Worm (Caenorhabditis elegans) whole organism, L1 larva: ENCODE results near the gene hrpu-1.
A peak's percentile ranks its signal among the peaks of the same experiment; 100 is the strongest.

Experiments used
- F16B12.6 ChIP-seq: fragments of 150-350 bp; optimal IDR thresholded peaks from 2 replicates; lab custom pipeline; 2014; ENCODE audit warnings: missing biosample characterization, missing genetic modification characterization
- Y116A8C.19 ChIP-seq: sonication (generic microtip); optimal IDR thresholded peaks from 2 replicates; lab custom pipeline; 2016; ENCODE audit warnings: missing compliant biosample characterization, missing genetic modification characterization, borderline replicate concordance
- aha-1 ChIP-seq: fragments of 150-350 bp; optimal IDR thresholded peaks from 2 replicates; lab custom pipeline; 2014; ENCODE audit warnings: missing biosample characterization, missing genetic modification characterization
- ama-1 ChIP-seq: fragments of 150-350 bp; optimal IDR thresholded peaks from 2 replicates; lab custom pipeline; 2014
- blmp-1 ChIP-seq: fragments of 150-350 bp; optimal IDR thresholded peaks from 2 replicates; lab custom pipeline; 2014; ENCODE audit warnings: missing biosample characterization, missing genetic modification characterization
- ceh-8 ChIP-seq: fragments of 200-800 bp; sonication (Bioruptor generic); optimal IDR thresholded peaks from 2 replicates; lab custom pipeline; 2018; ENCODE audit warnings: mild to moderate bottlenecking, missing genetic modification characterization, moderate library complexity, missing compliant biosample characterization
- ceh-88 ChIP-seq: fragments of 200-800 bp; sonication (Bioruptor generic); IDR thresholded peaks from 2 replicates; pipeline ENCODE4 v1.3.6; 2022; ENCODE audit warnings: missing genetic modification characterization, missing compliant biosample characterization
- ces-1 ChIP-seq: fragments of 150-350 bp; optimal IDR thresholded peaks from 2 replicates; lab custom pipeline; 2014; ENCODE audit warnings: missing biosample characterization, missing genetic modification reagents, missing genetic modification characterization
- dpl-1 ChIP-seq, 3 experiments: fragments of 150-350 bp in 2 of 3; sonication (generic microtip) in 1 of 3; optimal IDR thresholded peaks; 2 replicates each; lab custom pipeline; 2014 to 2017; ENCODE audit warnings: missing biosample characterization in 3 of 3, missing genetic modification characterization in 3 of 3, missing genetic modification reagents in 3 of 3
- efl-1 ChIP-seq, 4 experiments: fragments of 150-350 bp; optimal IDR thresholded peaks in 3 of 4; peaks in 1 of 4; 1 replicate in 1 of 4; 2 replicates in 3 of 4; lab custom pipeline; 2014; ENCODE audit warnings: missing biosample characterization in 2 of 4, missing genetic modification characterization in 2 of 4, missing genetic modification reagents in 2 of 4
- efl-3 ChIP-seq: fragments of 200-800 bp; sonication (Bioruptor generic); optimal IDR thresholded peaks from 2 replicates; lab custom pipeline; 2018; ENCODE audit warnings: mild to moderate bottlenecking, missing genetic modification characterization, missing compliant biosample characterization
- egl-27 ChIP-seq, 2 experiments: fragments of 150-350 bp in 1 of 2; sonication (generic microtip); optimal IDR thresholded peaks; 3 replicates each; lab custom pipeline; 2017 to 2018; ENCODE audit warnings: missing biosample characterization in 2 of 2, missing genetic modification characterization in 2 of 2, missing genetic modification reagents in 2 of 2
- elt-3 ChIP-seq, 6 experiments: fragments of 150-350 bp in 1 of 6; sonication (generic microtip); optimal IDR thresholded peaks; 2 replicates each; lab custom pipeline; 2017 to 2018; ENCODE audit warnings: missing biosample characterization in 6 of 6, missing genetic modification characterization in 6 of 6, inconsistent platforms in 1 of 6
- ets-5 ChIP-seq: fragments of 200-800 bp; sonication (Bioruptor generic); IDR thresholded peaks from 2 replicates; pipeline ENCODE4 v1.3.6; 2022; ENCODE audit warnings: missing genetic modification characterization, missing compliant biosample characterization
- fkh-4 ChIP-seq: sonication (generic microtip); optimal IDR thresholded peaks from 2 replicates; lab custom pipeline; 2016; ENCODE audit warnings: missing compliant biosample characterization, missing genetic modification characterization, borderline replicate concordance
- fkh-8 ChIP-seq: sonication (generic microtip); optimal IDR thresholded peaks from 2 replicates; lab custom pipeline; 2016; ENCODE audit warnings: mild to moderate bottlenecking, missing genetic modification characterization, missing compliant biosample characterization
- fos-1 ChIP-seq: fragments of 150-350 bp; optimal IDR thresholded peaks from 2 replicates; lab custom pipeline; 2014; ENCODE audit warnings: missing biosample characterization, missing genetic modification characterization
- grh-1 ChIP-seq: fragments of 200-800 bp; sonication (Bioruptor generic); IDR thresholded peaks from 2 replicates; pipeline ENCODE4 v1.3.6; 2022; ENCODE audit warnings: missing genetic modification reagents, missing genetic modification characterization, missing compliant biosample characterization
- hlh-17 ChIP-seq: fragments of 200-800 bp; sonication (Bioruptor generic); optimal IDR thresholded peaks from 2 replicates; lab custom pipeline; 2018; ENCODE audit warnings: missing genetic modification characterization, mild to moderate bottlenecking, missing compliant biosample characterization, moderate library complexity, borderline replicate concordance
- isw-1 ChIP-seq: fragments of 200-800 bp; sonication (Bioruptor generic); IDR thresholded peaks from 2 replicates; pipeline ENCODE4 v1.3.6; 2022; ENCODE audit warnings: missing genetic modification characterization, missing compliant biosample characterization
- jun-1 ChIP-seq: fragments of 150-350 bp; optimal IDR thresholded peaks from 2 replicates; lab custom pipeline; 2014; ENCODE audit warnings: missing biosample characterization, missing genetic modification reagents, missing genetic modification characterization
- lin-13 ChIP-seq: fragments of 150-350 bp; optimal IDR thresholded peaks from 2 replicates; lab custom pipeline; 2014; ENCODE audit warnings: missing biosample characterization, missing genetic modification reagents, missing genetic modification characterization
- lin-14 ChIP-seq: fragments of 200-800 bp; sonication (Bioruptor generic); optimal IDR thresholded peaks from 2 replicates; lab custom pipeline; 2018; ENCODE audit warnings: mild to moderate bottlenecking, missing genetic modification characterization, moderate library complexity, missing compliant biosample characterization
- lin-15B ChIP-seq: fragments of 150-350 bp; sonication (generic microtip); optimal IDR thresholded peaks from 3 replicates; lab custom pipeline; 2014; ENCODE audit warnings: missing biosample characterization, missing genetic modification characterization
- lin-35 ChIP-seq, 2 experiments: fragments of 150-350 bp; optimal IDR thresholded peaks; 2 replicates each; lab custom pipeline; 2014; ENCODE audit warnings: missing biosample characterization in 2 of 2, missing genetic modification characterization in 2 of 2, missing genetic modification reagents in 2 of 2
- lin-39 ChIP-seq: fragments of 150-350 bp; optimal IDR thresholded peaks from 2 replicates; lab custom pipeline; 2014; ENCODE audit warnings: missing biosample characterization, missing genetic modification reagents, missing genetic modification characterization
- lir-3 ChIP-seq: sonication (generic microtip); optimal IDR thresholded peaks from 2 replicates; lab custom pipeline; 2016; ENCODE audit warnings: mild to moderate bottlenecking, missing genetic modification characterization, moderate library complexity, missing compliant biosample characterization; ENCODE audit not compliant: poor library complexity
- lsy-2 ChIP-seq, 2 experiments: fragments of 150-350 bp; optimal IDR thresholded peaks; 2 replicates each; lab custom pipeline; 2014; ENCODE audit warnings: missing biosample characterization in 2 of 2, missing genetic modification characterization in 2 of 2
- mab-9 ChIP-seq: fragments of 200-800 bp; sonication (Bioruptor generic); IDR thresholded peaks from 2 replicates; pipeline ENCODE4 v1.3.6; 2022; ENCODE audit warnings: missing genetic modification reagents, missing genetic modification characterization, missing compliant biosample characterization
- mdl-1 ChIP-seq, 2 experiments: fragments of 150-350 bp; optimal IDR thresholded peaks; 2 replicates each; lab custom pipeline; 2014 to 2017; ENCODE audit warnings: missing biosample characterization in 2 of 2, missing genetic modification characterization in 2 of 2, inconsistent platforms in 1 of 2
- mep-1 ChIP-seq: fragments of 150-350 bp; optimal IDR thresholded peaks from 2 replicates; lab custom pipeline; 2014; ENCODE audit warnings: missing biosample characterization, missing genetic modification characterization
- nhr-11 ChIP-seq: fragments of 150-350 bp; optimal IDR thresholded peaks from 2 replicates; lab custom pipeline; 2014; ENCODE audit warnings: missing biosample characterization, missing genetic modification characterization
- nhr-19 ChIP-seq: fragments of 200-800 bp; sonication (Bioruptor generic); conservative IDR thresholded peaks from 2 replicates; pipeline ENCODE4 v1.3.6; 2022; ENCODE audit warnings: missing genetic modification characterization, missing compliant biosample characterization
- nhr-20 ChIP-seq: sonication (generic microtip); optimal IDR thresholded peaks from 2 replicates; lab custom pipeline; 2016; ENCODE audit warnings: mild to moderate bottlenecking, missing genetic modification characterization, missing compliant biosample characterization
- nhr-237 ChIP-seq: fragments of 150-350 bp; optimal IDR thresholded peaks from 2 replicates; lab custom pipeline; 2014; ENCODE audit warnings: missing biosample characterization, missing genetic modification characterization
- nhr-28 ChIP-seq: fragments of 150-350 bp; optimal IDR thresholded peaks from 2 replicates; lab custom pipeline; 2014; ENCODE audit warnings: missing biosample characterization, missing genetic modification characterization
- nhr-71 ChIP-seq: sonication (generic microtip); optimal IDR thresholded peaks from 2 replicates; lab custom pipeline; 2016; ENCODE audit warnings: mild to moderate bottlenecking, missing genetic modification characterization, moderate library complexity, missing compliant biosample characterization
- nhr-84 ChIP-seq: sonication (generic microtip); optimal IDR thresholded peaks from 2 replicates; lab custom pipeline; 2017; ENCODE audit warnings: missing biosample characterization, missing genetic modification characterization
- nhr-85 ChIP-seq: sonication (generic microtip); peaks from one replicate; lab custom pipeline; 2016; ENCODE audit warnings: missing genetic modification characterization, inconsistent platforms, missing compliant biosample characterization
- pax-3 ChIP-seq: fragments of 200-800 bp; sonication (Bioruptor generic); optimal IDR thresholded peaks from 2 replicates; lab custom pipeline; 2018; ENCODE audit warnings: mild to moderate bottlenecking, missing genetic modification characterization, moderate library complexity, missing compliant biosample characterization
- pqm-1 ChIP-seq: sonication (generic microtip); optimal IDR thresholded peaks from 3 replicates; lab custom pipeline; 2017; ENCODE audit warnings: missing biosample characterization, missing genetic modification characterization
- rnt-1 ChIP-seq: sonication (generic microtip); optimal IDR thresholded peaks from 2 replicates; lab custom pipeline; 2016; ENCODE audit warnings: mild to moderate bottlenecking, missing genetic modification characterization, moderate library complexity, missing compliant biosample characterization
- skn-1 ChIP-seq: fragments of 150-350 bp; optimal IDR thresholded peaks from 2 replicates; lab custom pipeline; 2014; ENCODE audit warnings: missing biosample characterization, missing genetic modification characterization
- snpc-4 ChIP-seq: fragments of 150-350 bp; optimal IDR thresholded peaks from 2 replicates; lab custom pipeline; 2014; ENCODE audit warnings: missing biosample characterization, missing genetic modification characterization
- snu-23 ChIP-seq: sonication (generic microtip); optimal IDR thresholded peaks from 2 replicates; lab custom pipeline; 2016; ENCODE audit warnings: missing genetic modification characterization, missing compliant biosample characterization
- sptf-1 ChIP-seq: fragments of 150-350 bp; optimal IDR thresholded peaks from 2 replicates; lab custom pipeline; 2014; ENCODE audit warnings: missing biosample characterization, missing genetic modification characterization
- sup-37 ChIP-seq: fragments of 200-800 bp; sonication (Bioruptor generic); optimal IDR thresholded peaks from 2 replicates; lab custom pipeline; 2018; ENCODE audit warnings: mild to moderate bottlenecking, missing genetic modification characterization, missing compliant biosample characterization
- swsn-7 ChIP-seq: sonication (generic microtip); optimal IDR thresholded peaks from 2 replicates; lab custom pipeline; 2016; ENCODE audit warnings: missing genetic modification characterization, missing compliant biosample characterization
- tlp-1 ChIP-seq: fragments of 150-350 bp; optimal IDR thresholded peaks from 2 replicates; lab custom pipeline; 2014; ENCODE audit warnings: missing biosample characterization, missing genetic modification characterization
- unc-62 ChIP-seq: fragments of 150-350 bp; optimal IDR thresholded peaks from 2 replicates; lab custom pipeline; 2014; ENCODE audit warnings: missing biosample characterization, missing genetic modification reagents, missing genetic modification characterization
- unc-98 ChIP-seq: fragments of 200-800 bp; sonication (Bioruptor generic); IDR thresholded peaks from 2 replicates; pipeline ENCODE4 v1.3.6; 2022; ENCODE audit warnings: missing genetic modification characterization, missing compliant biosample characterization
- xbp-1 ChIP-seq: sonication (generic microtip); optimal IDR thresholded peaks from 2 replicates; lab custom pipeline; 2016; ENCODE audit warnings: missing genetic modification characterization, missing compliant biosample characterization
- zag-1 ChIP-seq: fragments of 150-350 bp; optimal IDR thresholded peaks from 2 replicates; lab custom pipeline; 2014; ENCODE audit warnings: missing biosample characterization, missing genetic modification characterization

hrpu-1 gene

ce11 chrIV:15039477-15039876 is at the start of gene hrpu-1:
hrpu-1 (plus strand) TSS chrIV:15039616.
- TF ChIP-seq rnt-1 (tag; lab: Kevin White, UChicago) (peak; percentile 87), mdl-1 (tag; optimal IDR thresholded peaks at IDR 0.05; lab: Kevin White, UChicago) (peak in 1 of 2 experiments; percentile 59), xbp-1 (tag; lab: Kevin White, UChicago) (peak; percentile 83), ets-5 (GFP tag; lab: Robert Waterston, UW) (no peak), lin-15B (tag; lab: Kevin White, UChicago) (peak; percentile 85), isw-1 (GFP tag; lab: Robert Waterston, UW) (peak; percentile 78), Y116A8C.19 (tag; lab: Kevin White, UChicago) (no peak), nhr-71 (peak; percentile 87), hlh-17 (no peak), efl-3 (GFP tag; lab: Kevin White, UChicago) (no peak), nhr-19 (GFP tag; lab: Robert Waterston, UW) (peak; percentile 80), snpc-4 (peak; percentile 73), tlp-1 (no peak), nhr-237 (tag; lab: Kevin White, UChicago) (peak; percentile 18), mab-9 (GFP tag; lab: Robert Waterston, UW) (peak; percentile 66), nhr-85 (tag; lab: Kevin White, UChicago) (peak; percentile 90), sup-37 (GFP tag; lab: Kevin White, UChicago) (no peak), elt-3 (tag; optimal IDR thresholded peaks at IDR 0.05; lab: Kevin White, UChicago) (peak in 2 of 6 experiments; percentile 32 to 51), snu-23 (GFP tag; lab: Kevin White, UChicago) (peak; percentile 87), lin-39 (tag; lab: Kevin White, UChicago) (peak; percentile 74), nhr-20 (tag; lab: Kevin White, UChicago) (peak; percentile 76), nhr-11 (tag; lab: Kevin White, UChicago) (peak; percentile 56), fkh-4 (tag; lab: Kevin White, UChicago) (no peak), sptf-1 (tag; lab: Kevin White, UChicago) (no peak), ces-1 (no peak), unc-98 (GFP tag; lab: Robert Waterston, UW) (peak; percentile 47; the same call in 1 of the 2 replicates), F16B12.6 (tag; lab: Kevin White, UChicago) (peak; percentile 75), skn-1 (tag; lab: Kevin White, UChicago) (peak; percentile 82), dpl-1 (GFP tag; optimal IDR thresholded peaks at IDR 0.05; lab: Kevin White, UChicago) (peak; percentile 95 to 97 (median 95)), pqm-1 (tag; lab: Kevin White, UChicago) (no peak), ceh-88 (GFP tag; lab: Robert Waterston, UW) (peak; percentile 55; the same call in 1 of the 2 replicates), fos-1 (tag; lab: Kevin White, UChicago) (peak; percentile 75), pax-3 (tag; lab: Kevin White, UChicago) (peak; percentile 45), ama-1 (no peak), fkh-8 (peak; percentile 82), aha-1 (tag; lab: Kevin White, UChicago) (peak; percentile 15), lin-14 (GFP tag; lab: Kevin White, UChicago) (peak; percentile 85), lsy-2 (tag; optimal IDR thresholded peaks at IDR 0.05; lab: Kevin White, UChicago) (peak; percentile 88 to 94), jun-1 (tag; lab: Kevin White, UChicago) (peak; percentile 80), egl-27 (tag; optimal IDR thresholded peaks at IDR 0.05; lab: Kevin White, UChicago) (no peak), mep-1 (peak; percentile 94), efl-1 (optimal IDR thresholded peaks at IDR 0.05; lab: Kevin White, UChicago) (peak; percentile 95 to 97), efl-1 (GFP tag; optimal IDR thresholded peaks at IDR 0.05 in 1 of 2; lab: Kevin White, UChicago) (peak; percentile 95 to 99), lir-3 (tag; lab: Kevin White, UChicago) (no peak), lin-35 (GFP tag; optimal IDR thresholded peaks at IDR 0.05; lab: Kevin White, UChicago) (peak; percentile 95 to 96), grh-1 (GFP tag; lab: Robert Waterston, UW) (peak; percentile 60; the same call in 1 of the 2 replicates), nhr-28 (tag; lab: Kevin White, UChicago) (no peak), unc-62 (no peak), lin-13 (GFP tag; lab: Kevin White, UChicago) (peak; percentile 70), swsn-7 (tag; lab: Kevin White, UChicago) (peak; percentile 81), blmp-1 (tag; lab: Kevin White, UChicago) (no peak), ceh-8 (peak; percentile 62), zag-1 (tag; lab: Kevin White, UChicago) (no peak), nhr-84 (tag; lab: Kevin White, UChicago) (no peak)
